Worm (Caenorhabditis elegans): ENCODE results near the gene F52B11.2.

The F52B11.2 gene

ce11 chrIV:14114357-14114756 lies 31.0 kb downstream of the F52B11.2 start:
- TF ChIP-seq lin-40 (tag; optimal IDR thresholded peaks at IDR 0.05): no peak
- TF ChIP-seq madf-6 (GFP tag; IDR thresholded peaks at IDR 0.05): peak; percentile 25; the same call in 1 of the 2 replicates
- TF ChIP-seq attf-6 (GFP tag; IDR thresholded peaks at IDR 0.05): peak; percentile 79
- no peak for TF ChIP-seq egrh-3 (GFP tag; IDR thresholded peaks at IDR 0.05)
- TF ChIP-seq nfya-2 (GFP tag; IDR thresholded peaks at IDR 0.05): no peak
- TF ChIP-seq tbp1 (GFP tag; optimal IDR thresholded peaks at IDR 0.05): peak; percentile 24
- no peak for TF ChIP-seq ceh-58 (GFP tag; IDR thresholded peaks at IDR 0.05)
- TF ChIP-seq snpc-4 (GFP tag; optimal IDR thresholded peaks at IDR 0.05): peak; percentile 5
- TF ChIP-seq snpc-4 (tag; optimal IDR thresholded peaks at IDR 0.05): peak in 1 of 4 experiments; percentile 60
- TF ChIP-seq lsy-27 (tag; optimal IDR thresholded peaks at IDR 0.05; ENCODE audit: borderline replicate concordance, insufficient read depth): no peak
- no peak for TF ChIP-seq C17E4.6 (GFP tag; IDR thresholded peaks at IDR 0.05)

DNA sequence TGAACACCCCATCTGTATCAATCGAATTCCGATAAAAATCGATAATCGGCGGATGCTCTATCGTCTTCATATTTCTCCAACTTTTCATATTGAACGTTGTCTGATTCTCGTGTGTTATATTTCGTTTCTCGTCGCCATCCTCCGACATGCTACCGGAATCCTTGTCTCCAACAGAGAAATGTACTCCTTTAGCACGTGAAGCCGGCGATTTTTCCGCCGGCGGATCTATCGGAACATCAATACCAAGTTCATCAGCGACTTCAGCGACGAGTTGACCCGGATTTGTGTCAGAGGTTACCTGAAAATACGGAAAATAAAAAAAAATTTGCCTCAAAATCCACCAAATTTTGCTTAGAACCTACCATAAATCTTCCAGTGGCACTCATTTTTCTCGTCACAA lies 31.7 kb downstream of the F52B11.2 start:
- no peak for TF ChIP-seq Y79H2A.3 (GFP tag; conservative IDR thresholded peaks at IDR 0.05)
- peak; percentile 73 for TF ChIP-seq attf-6 (GFP tag; IDR thresholded peaks at IDR 0.05)
- peak; percentile 27; the same call in 1 of the 2 replicates for TF ChIP-seq madf-6 (GFP tag; IDR thresholded peaks at IDR 0.05)

- TF ChIP-seq tbp1 (GFP tag; optimal IDR thresholded peaks at IDR 0.05): peak; percentile 68
- TF ChIP-seq F37B4.10 (GFP tag; IDR thresholded peaks at IDR 0.05): no peak
- TF ChIP-seq madf-6 (GFP tag; IDR thresholded peaks at IDR 0.05): peak; percentile 94
- no peak for TF ChIP-seq unc-62 (GFP tag; optimal IDR thresholded peaks at IDR 0.05)
- TF ChIP-seq madf-8 (GFP tag; conservative IDR thresholded peaks at IDR 0.05): peak; percentile 71
- peak; percentile 40 for TF ChIP-seq lin-54 (GFP tag; optimal IDR thresholded peaks at IDR 0.05)
- TF ChIP-seq bed-1 (GFP tag; IDR thresholded peaks at IDR 0.05): no peak
- TF ChIP-seq ztf-3 (GFP tag; optimal IDR thresholded peaks at IDR 0.05): no peak
- TF ChIP-seq Y53G8AR.9 (GFP tag; conservative IDR thresholded peaks at IDR 0.05): no peak
- TF ChIP-seq pha-4 (tag; optimal IDR thresholded peaks at IDR 0.05): no peak
- peak; percentile 44 for TF ChIP-seq D2030.7 (GFP tag; IDR thresholded peaks at IDR 0.05)
- no peak for TF ChIP-seq Y79H2A.3 (GFP tag; conservative IDR thresholded peaks at IDR 0.05)
- TF ChIP-seq gei-17 (GFP tag; optimal IDR thresholded peaks at IDR 0.05): no peak
- no peak for TF ChIP-seq him-1 (tag; optimal IDR thresholded peaks at IDR 0.05)
- peak; percentile 5 for TF ChIP-seq snpc-1.1 (tag; optimal IDR thresholded peaks at IDR 0.05; ENCODE audit: insufficient read depth)
- TF ChIP-seq hsf-1 (GFP tag; IDR thresholded peaks at IDR 0.05): peak; percentile 93
- peak; percentile 93 for TF ChIP-seq lsl-1 (GFP tag; optimal IDR thresholded peaks at IDR 0.05)
- no peak for TF ChIP-seq C17E4.6 (GFP tag; IDR thresholded peaks at IDR 0.05)
- TF ChIP-seq snpc-4 (GFP tag; optimal IDR thresholded peaks at IDR 0.05): peak; percentile 92
- TF ChIP-seq snpc-4 (tag; optimal IDR thresholded peaks at IDR 0.05): peak in 3 of 4 experiments; percentile 90 to 96 (median 96)
- peak; percentile 73 for TF ChIP-seq snpc-1.3 (tag; optimal IDR thresholded peaks at IDR 0.05; ENCODE audit: insufficient read depth)
- no peak for TF ChIP-seq zim-3 (tag; optimal IDR thresholded peaks at IDR 0.05)
- peak; percentile 3 for TF ChIP-seq F49E8.2 (tag; optimal IDR thresholded peaks at IDR 0.05; ENCODE audit: insufficient read depth)
- TF ChIP-seq lin-35 (GFP tag; optimal IDR thresholded peaks at IDR 0.05): no peak
- TF ChIP-seq snpc-3.4 (tag; optimal IDR thresholded peaks at IDR 0.05): peak; percentile 31
- TF ChIP-seq hlh-26 (GFP tag; conservative IDR thresholded peaks at IDR 0.05): no peak
- TF ChIP-seq xnd-1 (tag; optimal IDR thresholded peaks at IDR 0.05): peak; percentile 85
- peak; percentile 37 for TF ChIP-seq efl-1 (GFP tag; optimal IDR thresholded peaks at IDR 0.05)
- TF ChIP-seq attf-6 (GFP tag; IDR thresholded peaks at IDR 0.05): peak; percentile 96
- peak; percentile 94 for TF ChIP-seq F33H1.4 (GFP tag; IDR thresholded peaks at IDR 0.05)
Measured at ce11 chrIV:14115556-14115955, 32.2 kb downstream of the F52B11.2 start.

Data from whole organism, young adult.